Worm (Caenorhabditis elegans): ENCODE measurements around the gene uggt-1.

DNA sequence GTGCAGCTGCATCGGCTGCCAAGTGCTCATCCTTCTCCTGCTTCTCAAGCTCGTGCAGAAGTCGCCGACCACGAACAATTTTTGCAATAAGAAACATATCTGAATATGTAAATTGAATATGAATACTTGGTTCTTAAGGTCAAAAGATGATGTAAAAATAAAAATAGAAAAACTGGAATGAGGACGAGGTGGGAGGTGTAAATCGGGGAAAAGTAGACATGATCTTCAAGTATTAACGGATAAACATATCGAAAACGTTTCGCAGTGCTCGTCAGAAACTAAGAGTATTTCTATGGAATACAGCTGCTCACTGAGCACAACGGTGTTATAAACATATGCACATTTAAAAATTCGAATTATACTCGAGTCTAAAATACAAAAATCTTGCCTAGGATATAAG is 39.3 kb upstream of the uggt-1 start, which contains the start of gene glb-16:
- no peak for TF ChIP-seq egl-5 (tag; optimal IDR thresholded peaks at IDR 0.05)
- TF ChIP-seq nhr-28 (tag; optimal IDR thresholded peaks at IDR 0.05): no peak
- TF ChIP-seq ceh-9 (tag; optimal IDR thresholded peaks at IDR 0.05): no peak
- TF ChIP-seq nhr-76 (tag; optimal IDR thresholded peaks at IDR 0.05): no peak
- TF ChIP-seq lin-39 (tag; optimal IDR thresholded peaks at IDR 0.05): no peak
- TF ChIP-seq ztf-11 (tag; optimal IDR thresholded peaks at IDR 0.05): no peak
- TF ChIP-seq elt-2 (tag; optimal IDR thresholded peaks at IDR 0.05): no peak
- TF ChIP-seq nhr-237 (tag; optimal IDR thresholded peaks at IDR 0.05): no peak
- TF ChIP-seq pqm-1 (tag; optimal IDR thresholded peaks at IDR 0.05): no peak
- no peak for TF ChIP-seq jun-1 (tag; optimal IDR thresholded peaks at IDR 0.05)
- TF ChIP-seq snpc-4 (tag; optimal IDR thresholded peaks at IDR 0.05): no peak
- TF ChIP-seq zag-1 (tag; optimal IDR thresholded peaks at IDR 0.05): no peak
